Worm (Caenorhabditis elegans) whole organism, midembryonic: Measurements from ENCODE around the gene F07H5.10.

ENCODE experiments used
- cog-1 ChIP-seq: sonication (generic microtip); optimal IDR thresholded peaks from 2 replicates; lab custom pipeline; 2016; ENCODE audit warnings: missing genetic modification characterization, missing compliant biosample characterization
- flt-1 ChIP-seq: fragments of 200-800 bp; sonication (Bioruptor generic); IDR thresholded peaks from 2 replicates; pipeline ENCODE4 v1.3.6; 2022; ENCODE audit warnings: missing genetic modification characterization, missing compliant biosample characterization
- klf-2 ChIP-seq: fragments of 200-800 bp; sonication (Bioruptor generic); conservative IDR thresholded peaks from 2 replicates; pipeline ENCODE4 v1.3.6; 2022; ENCODE audit warnings: missing genetic modification reagents, missing genetic modification characterization, missing compliant biosample characterization
- ref-1 ChIP-seq: fragments of 200-800 bp; sonication (Bioruptor generic); conservative IDR thresholded peaks from 2 replicates; pipeline ENCODE4 v1.3.6; 2022; ENCODE audit warnings: missing genetic modification reagents, missing genetic modification characterization, missing compliant biosample characterization

ce11 chrII:8770675-8771074 is 37.7 kb downstream of the F07H5.10 start, which contains the start of gene let-19:
- TF ChIP-seq flt-1 (GFP tag; lab: Robert Waterston, UW): no peak
- TF ChIP-seq cog-1 (tag; lab: Kevin White, UChicago): no peak
- no peak for TF ChIP-seq klf-2 (GFP tag; lab: Robert Waterston, UW)
- TF ChIP-seq ref-1: no peak
